Worm (Caenorhabditis elegans) whole organism, late embryonic: ENCODE measurements around the gene glb-32.

Source experiments
- ama-1 ChIP-seq: fragments of 150-350 bp; optimal IDR thresholded peaks from 2 replicates; lab custom pipeline; 2014
- ets-4 ChIP-seq: sonication (generic microtip); optimal IDR thresholded peaks from 2 replicates; lab custom pipeline; 2016; ENCODE audit warnings: missing genetic modification characterization, missing compliant biosample characterization
- nhr-11 ChIP-seq: fragments of 150-350 bp; optimal IDR thresholded peaks from 2 replicates; lab custom pipeline; 2014; ENCODE audit warnings: missing biosample characterization, missing genetic modification characterization
- pha-4 ChIP-seq: fragments of 150-350 bp; optimal IDR thresholded peaks from 2 replicates; lab custom pipeline; 2018; ENCODE audit warnings: missing biosample characterization, missing genetic modification reagents, missing genetic modification characterization
- sdc-2 ChIP-seq: sonication (generic microtip); optimal IDR thresholded peaks from 2 replicates; lab custom pipeline; 2016; ENCODE audit warnings: missing genotype, missing genetic modification characterization, missing compliant biosample characterization
- ttx-3 ChIP-seq: sonication (generic microtip); optimal IDR thresholded peaks from 2 replicates; lab custom pipeline; 2016; ENCODE audit warnings: missing genetic modification reagents, missing genetic modification characterization, missing compliant biosample characterization

DNA sequence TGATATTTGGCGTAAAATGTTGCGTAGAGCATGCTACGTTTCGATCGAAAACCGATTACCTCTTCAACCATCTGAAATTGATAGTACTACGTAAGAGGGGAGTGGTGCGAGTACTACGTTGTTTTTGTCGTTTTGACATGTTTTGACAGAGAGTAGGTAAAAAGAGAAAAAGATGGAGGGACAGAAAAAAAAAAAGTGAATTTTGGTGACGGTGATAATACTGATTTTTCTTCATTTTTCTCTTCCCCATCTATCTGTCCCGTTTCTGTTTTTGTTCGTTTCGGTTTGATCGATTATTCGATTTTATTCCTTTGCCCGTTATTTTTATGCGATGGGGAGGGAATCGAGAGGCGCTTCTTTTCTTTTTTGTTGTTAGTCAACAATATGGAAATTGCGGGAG is 48.4 kb downstream of the glb-32 start, which contains the start of gene K11D12.8:
- no peak for TF ChIP-seq sdc-2 (tag; lab: Kevin White, UChicago)
- TF ChIP-seq ets-4: no peak
- TF ChIP-seq nhr-11: no peak
- TF ChIP-seq pha-4: no peak
- TF ChIP-seq ama-1 (lab: Kevin White, UChicago): no peak
- no peak for TF ChIP-seq ttx-3 (tag; lab: Kevin White, UChicago)
